Fruit fly (Drosophila melanogaster): ENCODE data around the gene CG7884.
A peak's percentile ranks its signal among the peaks of the same experiment; 100 is the strongest.

CG7884 gene

dm6 chrX:19248426-19249217 is 28.2 kb downstream of the CG7884 start, which contains the start of gene Hs3st-B:
Hs3st-B (plus strand) TSS chrX:19248639.
- no peak for TF ChIP-seq aop (GFP tag; IDR thresholded peaks at IDR 0.05)
- TF ChIP-seq zfh1 (GFP tag; IDR thresholded peaks at IDR 0.05), result peak; percentile 47; the same call in 2 of the 3 replicates
- peak; percentile 78 for TF ChIP-seq Med (GFP tag)
- no peak for TF ChIP-seq CoRest (tag; optimal IDR thresholded peaks at IDR 0.05)
- no peak for TF ChIP-seq Dll (GFP tag; IDR thresholded peaks at IDR 0.05; ENCODE audit: partially characterized antibody)
- TF ChIP-seq CG10462 (GFP tag; optimal IDR thresholded peaks at IDR 0.05), result no peak
- peak; percentile 2 for TF ChIP-seq CG15514 (GFP tag; optimal IDR thresholded peaks at IDR 0.05)
- TF ChIP-seq CG17359 (tag; optimal IDR thresholded peaks at IDR 0.05), result peak; percentile 19
- peak; percentile 5 for TF ChIP-seq CG4424 (GFP tag; optimal IDR thresholded peaks at IDR 0.05)
- TF ChIP-seq CG8924 (tag; optimal IDR thresholded peaks at IDR 0.05), result peak; percentile 35
- peak; percentile 26 for TF ChIP-seq CG18619 (GFP tag; optimal IDR thresholded peaks at IDR 0.05)
- TF ChIP-seq Xbp1 (GFP tag; optimal IDR thresholded peaks at IDR 0.05), result peak; percentile 34
- TF ChIP-seq Ssrp (tag; optimal IDR thresholded peaks at IDR 0.05), result peak; percentile 22
- peak; percentile 81 for TF ChIP-seq nerfin-1 (tag; optimal IDR thresholded peaks at IDR 0.05)
- 0 out of 2 replicates have a peak, but pooled peaks have one; percentile 31 for TF ChIP-seq slbo (GFP tag; IDR thresholded peaks at IDR 0.05)
- TF ChIP-seq Fer1 (GFP tag; optimal IDR thresholded peaks at IDR 0.05), result peak; percentile 59
- no peak for TF ChIP-seq tna (GFP tag; IDR thresholded peaks at IDR 0.05; ENCODE audit: partially characterized antibody)
- no peak for TF ChIP-seq Neu2 (GFP tag; optimal IDR thresholded peaks at IDR 0.05; ENCODE audit: borderline replicate concordance)
- no peak for TF ChIP-seq ase (GFP tag; IDR thresholded peaks at IDR 0.05)
- 0 out of 3 replicates have a peak, but pooled peaks have one; percentile 27 for TF ChIP-seq dysf (GFP tag; IDR thresholded peaks at IDR 0.05)
- peak; percentile 34 for TF ChIP-seq CG9727 (GFP tag; optimal IDR thresholded peaks at IDR 0.05)
- TF ChIP-seq CG6854 (GFP tag; optimal IDR thresholded peaks at IDR 0.05), result peak; percentile 12
- TF ChIP-seq Rfx (GFP tag; IDR thresholded peaks at IDR 0.05), result peak; percentile 30; the same call in 1 of the 2 replicates
- no peak for TF ChIP-seq eyg (GFP tag; optimal IDR thresholded peaks at IDR 0.05)
- peak; percentile 12 for TF ChIP-seq HmgZ (tag; optimal IDR thresholded peaks at IDR 0.05)
- no peak for TF ChIP-seq Sry-δ (GFP tag; optimal IDR thresholded peaks at IDR 0.05)
- TF ChIP-seq Ets65A (GFP tag), result peak; percentile 87
- no peak for TF ChIP-seq grau (tag; optimal IDR thresholded peaks at IDR 0.05)
- peak in 1 of 2 experiments; percentile 89 for TF ChIP-seq Pdp1 (GFP tag; optimal IDR thresholded peaks at IDR 0.05)
- peak; percentile 48 for TF ChIP-seq Deaf1 (tag; optimal IDR thresholded peaks at IDR 0.05)
- peak; percentile 22 for TF ChIP-seq CG17829 (tag; optimal IDR thresholded peaks at IDR 0.05)
- no peak for TF ChIP-seq wdn (GFP tag; IDR thresholded peaks at IDR 0.05)
- peak; percentile 11 for TF ChIP-seq CG10209 (GFP tag; optimal IDR thresholded peaks at IDR 0.05)
- TF ChIP-seq row (GFP tag; IDR thresholded peaks at IDR 0.05), result 0 out of 3 replicates have a peak, but pooled peaks have one; percentile 24
- TF ChIP-seq CG11695 (GFP tag; IDR thresholded peaks at IDR 0.05), result 0 out of 3 replicates have a peak, but pooled peaks have one; percentile 40
- no peak for TF ChIP-seq br (optimal IDR thresholded peaks at IDR 0.05)
- TF ChIP-seq Optix (GFP tag; IDR thresholded peaks at IDR 0.05), result 0 out of 3 replicates have a peak, but pooled peaks have one; percentile 27
- no peak for TF ChIP-seq ara (GFP tag; IDR thresholded peaks at IDR 0.05)
- peak; percentile 69 for TF ChIP-seq sens (GFP tag)
- no peak for TF ChIP-seq lab (GFP tag; optimal IDR thresholded peaks at IDR 0.05)
- no peak for TF ChIP-seq HmgD (GFP tag; optimal IDR thresholded peaks at IDR 0.05)
- TF ChIP-seq ci (GFP tag; IDR thresholded peaks at IDR 0.05), result peak; percentile 6; the same call in 1 of the 3 replicates
- TF ChIP-seq Meics (GFP tag; optimal IDR thresholded peaks at IDR 0.05), result peak; percentile 50
- TF ChIP-seq NC2β (GFP tag; optimal IDR thresholded peaks at IDR 0.05), result no peak
- 0 out of 2 replicates have a peak, but pooled peaks have one; percentile 9 for TF ChIP-seq Atf6 (GFP tag; IDR thresholded peaks at IDR 0.05)
- TF ChIP-seq phol (tag; optimal IDR thresholded peaks at IDR 0.05), result peak; percentile 25
- TF ChIP-seq Trl (optimal IDR thresholded peaks at IDR 0.05), result no peak
- no peak for TF ChIP-seq Trl (GFP tag; optimal IDR thresholded peaks at IDR 0.05)
- TF ChIP-seq zf30C (GFP tag; optimal IDR thresholded peaks at IDR 0.05), result peak; percentile 61
- TF ChIP-seq sqz (GFP tag; optimal IDR thresholded peaks at IDR 0.05), result no peak

Measured in whole organism, embryonic.